Fruit fly (Drosophila melanogaster): ENCODE results near the gene BicD.

Gene BicD

DNA sequence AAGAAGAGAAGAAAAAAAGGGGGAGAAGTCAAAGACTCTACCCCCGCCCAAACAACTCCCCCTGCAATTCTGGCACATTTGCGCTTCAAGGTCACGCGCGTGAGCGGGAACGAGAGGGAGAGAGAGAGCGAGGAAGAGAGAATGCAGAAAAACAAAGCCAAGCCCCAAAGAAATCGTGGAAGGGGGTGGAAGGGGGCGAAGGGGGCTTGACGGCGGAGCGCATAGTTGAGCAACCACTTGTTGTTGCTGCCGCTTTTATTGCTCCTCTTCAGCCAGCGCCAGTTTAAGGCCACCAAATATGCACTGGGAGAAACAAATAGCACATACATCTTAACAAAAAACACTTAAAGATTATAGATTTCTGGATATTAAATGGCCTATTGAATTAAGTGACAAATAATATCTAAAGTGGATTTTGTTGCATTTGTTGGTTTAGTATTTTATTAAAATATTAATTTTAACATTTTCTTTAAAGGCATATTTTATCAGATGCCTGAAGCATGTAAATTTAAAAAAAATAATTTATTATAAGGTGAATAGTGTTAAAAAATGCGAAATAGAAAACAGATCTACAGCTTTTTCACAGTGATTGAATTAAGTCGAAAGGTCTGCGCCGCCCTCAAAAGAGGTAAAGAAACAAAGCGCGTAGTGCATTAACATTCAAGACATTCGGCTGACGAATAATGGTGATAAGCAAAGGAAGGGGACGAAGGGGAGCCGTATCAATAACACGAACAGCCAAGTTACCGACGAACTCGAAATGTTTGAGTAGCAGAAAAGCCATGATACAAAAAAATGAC lies 43.0 kb downstream of the BicD start (continued):
- no peak for TF ChIP-seq CG7963 (GFP tag; IDR thresholded peaks at IDR 0.05; ENCODE audit: partially characterized antibody)
- peak; percentile 99 for TF ChIP-seq CG2712 (tag; optimal IDR thresholded peaks at IDR 0.05)
- peak; percentile 78 for TF ChIP-seq exex (tag; optimal IDR thresholded peaks at IDR 0.05)
- TF ChIP-seq CG12104 (GFP tag; optimal IDR thresholded peaks at IDR 0.05), result peak; percentile 80
- TF ChIP-seq Sry-δ (GFP tag; optimal IDR thresholded peaks at IDR 0.05), result no peak
- peak; percentile 75; the same call in 1 of the 2 replicates for TF ChIP-seq CkIIα-i1 (GFP tag; IDR thresholded peaks at IDR 0.05)
- peak; percentile 87 for TF ChIP-seq slbo (GFP tag; IDR thresholded peaks at IDR 0.05)
- TF ChIP-seq CG6854 (GFP tag; optimal IDR thresholded peaks at IDR 0.05), result peak; percentile 95
- TF ChIP-seq repo (GFP tag; optimal IDR thresholded peaks at IDR 0.05), result peak; percentile 27
- peak; percentile 99 for TF ChIP-seq gem (tag; optimal IDR thresholded peaks at IDR 0.05)
- peak; percentile 84 for TF ChIP-seq ewg (GFP tag; optimal IDR thresholded peaks at IDR 0.05)
- no peak for TF ChIP-seq CG7745 (tag; optimal IDR thresholded peaks at IDR 0.05)
- TF ChIP-seq CG9932 (GFP tag; IDR thresholded peaks at IDR 0.05), result peak; percentile 75
- peak; percentile 90 for TF ChIP-seq CG4328 (GFP tag; optimal IDR thresholded peaks at IDR 0.05)
- TF ChIP-seq corto (GFP tag; optimal IDR thresholded peaks at IDR 0.05), result peak; percentile 48
- peak; percentile 94 for TF ChIP-seq Spps (tag; optimal IDR thresholded peaks at IDR 0.05)
- TF ChIP-seq gro (GFP tag; optimal IDR thresholded peaks at IDR 0.05), result no peak
- TF ChIP-seq hb (GFP tag; IDR thresholded peaks at IDR 0.05; ENCODE audit: partially characterized antibody), result no peak
- TF ChIP-seq NFAT (GFP tag; IDR thresholded peaks at IDR 0.05), result peak; percentile 35; the same call in 1 of the 2 replicates
- TF ChIP-seq CG1603 (tag; optimal IDR thresholded peaks at IDR 0.05), result peak; percentile 20
- no peak for TF ChIP-seq hbn (GFP tag; IDR thresholded peaks at IDR 0.05; ENCODE audit: partially characterized antibody)
- TF ChIP-seq fd102C (GFP tag; optimal IDR thresholded peaks at IDR 0.05), result no peak
- no peak for TF ChIP-seq CG14965 (GFP tag; optimal IDR thresholded peaks at IDR 0.05; ENCODE audit: borderline replicate concordance)
- peak; percentile 63 for TF ChIP-seq CG18011 (GFP tag; optimal IDR thresholded peaks at IDR 0.05)
- peak; percentile 80 for TF ChIP-seq wdn (GFP tag; IDR thresholded peaks at IDR 0.05)
- peak; percentile 65 for TF ChIP-seq al (GFP tag; IDR thresholded peaks at IDR 0.05)
- peak; percentile 26 for TF ChIP-seq disco-r (GFP tag; optimal IDR thresholded peaks at IDR 0.05)
- peak; percentile 63 for TF ChIP-seq fd64A (GFP tag; optimal IDR thresholded peaks at IDR 0.05)
- peak; percentile 98 for TF ChIP-seq CG17359 (tag; optimal IDR thresholded peaks at IDR 0.05)
- no peak for TF ChIP-seq cg (GFP tag; optimal IDR thresholded peaks at IDR 0.05)
- peak; percentile 87 for TF ChIP-seq gsb (GFP tag; IDR thresholded peaks at IDR 0.05)
- TF ChIP-seq CG15696 (tag; optimal IDR thresholded peaks at IDR 0.05), result peak; percentile 74
- no peak for TF ChIP-seq br (optimal IDR thresholded peaks at IDR 0.05)
- no peak for TF ChIP-seq tll (GFP tag; optimal IDR thresholded peaks at IDR 0.05)
- TF ChIP-seq HHEX (GFP tag; optimal IDR thresholded peaks at IDR 0.05), result peak; percentile 94
- peak; percentile 88 for TF ChIP-seq CG30020 (tag; optimal IDR thresholded peaks at IDR 0.05)
- peak; percentile 94 for TF ChIP-seq row (GFP tag; IDR thresholded peaks at IDR 0.05)
- TF ChIP-seq CTCF (GFP tag; optimal IDR thresholded peaks at IDR 0.05), result peak; percentile 72
- no peak for TF ChIP-seq schlank (tag; optimal IDR thresholded peaks at IDR 0.05)
- TF ChIP-seq CG1233 (GFP tag; optimal IDR thresholded peaks at IDR 0.05), result peak; percentile 96
- TF ChIP-seq CG4404 (GFP tag; IDR thresholded peaks at IDR 0.05), result peak; percentile 77
- TF ChIP-seq PHDP (tag; optimal IDR thresholded peaks at IDR 0.05), result peak; percentile 98
- TF ChIP-seq CG4730 (GFP tag; IDR thresholded peaks at IDR 0.05), result peak; percentile 93
- peak; percentile 67 for TF ChIP-seq bab2 (GFP tag; optimal IDR thresholded peaks at IDR 0.05)
- peak; percentile 66 for TF ChIP-seq CG10431 (GFP tag; optimal IDR thresholded peaks at IDR 0.05)
- TF ChIP-seq B-H2 (GFP tag; optimal IDR thresholded peaks at IDR 0.05), result no peak
- peak; percentile 96 for TF ChIP-seq CG9437 (GFP tag; optimal IDR thresholded peaks at IDR 0.05)
- no peak for TF ChIP-seq pita (GFP tag; optimal IDR thresholded peaks at IDR 0.05)
- peak; percentile 88 for TF ChIP-seq Gsc (GFP tag; IDR thresholded peaks at IDR 0.05)

All from whole organism, embryonic.